Fruit fly (Drosophila melanogaster) ovary, adult (tissue): ENCODE data around the gene CG32354.

Source experiments
- CG17801 ChIP-seq: fragments of 200-800 bp; optimal IDR thresholded peaks from 2 replicates; lab custom pipeline; 2019; ENCODE audit warnings: missing biosample characterization, mild to moderate bottlenecking, missing genetic modification characterization, moderate library complexity; ENCODE audit not compliant: partially characterized antibody

Gene CG32354

dm6 chr3L:8385055-8385454 is 37.0 kb downstream of the CG32354 start:
- no peak for TF ChIP-seq CG17801

dm6 chr3L:8383968-8384367 is 38.0 kb downstream of the CG32354 start:
- TF ChIP-seq CG17801 = no peak

- no peak for TF ChIP-seq CG17801
These were observed 42.8 kb downstream of the CG32354 start for dm6 chr3L:8379161-8379560.

- no peak for TF ChIP-seq CG17801
These were observed 47.9 kb downstream of the CG32354 start for dm6 chr3L:8374107-8374506.

- TF ChIP-seq CG17801 = no peak
These were observed 50.0 kb downstream of the CG32354 start, which contains the start of gene ImpE1 for dm6 chr3L:8372035-8372434. ImpE1 (plus strand) TSS chr3L:8372405.

- TF ChIP-seq CG17801 = no peak
These were observed 50.5 kb downstream of the CG32354 start for dm6 chr3L:8371538-8371937.

- TF ChIP-seq CG17801 = no peak
These were observed 51.1 kb downstream of the CG32354 start for dm6 chr3L:8370922-8371321.

dm6 chr3L:8369456-8369855 is 52.5 kb downstream of the CG32354 start:
- TF ChIP-seq CG17801 = no peak

- no peak for TF ChIP-seq CG17801
These were observed 53.2 kb downstream of the CG32354 start for dm6 chr3L:8368694-8369344.
